Worm (Caenorhabditis elegans): Measurements from ENCODE around the gene C07A9.13.

DNA sequence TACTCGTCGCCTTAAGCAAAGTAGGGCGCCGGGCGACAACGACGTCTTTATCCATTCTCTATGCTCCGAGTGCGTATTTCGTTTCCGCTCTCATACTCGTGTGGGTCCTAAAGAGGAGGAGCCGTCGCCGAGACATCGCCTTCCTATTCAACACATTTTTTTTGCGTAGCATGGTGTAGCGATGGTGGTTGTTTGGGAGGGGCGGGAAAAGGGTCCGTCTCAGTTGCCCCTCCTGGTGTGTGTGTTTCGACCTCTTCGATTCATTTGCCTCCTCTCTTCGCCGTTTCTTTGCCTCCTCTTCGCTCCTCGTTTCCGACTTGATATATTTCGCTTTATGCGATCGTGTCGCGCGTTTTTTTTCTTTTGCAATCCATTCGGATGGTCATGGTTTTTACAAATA, 20.7 kb upstream of the C07A9.13 start:
- TF ChIP-seq tbx-37 (GFP tag; conservative IDR thresholded peaks at IDR 0.05) (no peak), ama-1 (optimal IDR thresholded peaks at IDR 0.05) (no peak), hmg-4 (GFP tag; optimal IDR thresholded peaks at IDR 0.05) (no peak), ceh-36 (tag; optimal IDR thresholded peaks at IDR 0.05) (no peak), tbx-11 (GFP tag; IDR thresholded peaks at IDR 0.05) (no peak), pes-1 (GFP tag; IDR thresholded peaks at IDR 0.05) (no peak), B0310.2 (tag; optimal IDR thresholded peaks at IDR 0.05) (no peak), F13C5.2 (tag; optimal IDR thresholded peaks at IDR 0.05) (no peak), scrt-1 (GFP tag; IDR thresholded peaks at IDR 0.05) (no peak)
